Fruit fly (Drosophila melanogaster) whole organism, embryonic: ENCODE data around the gene RpL8.

ENCODE experiments used
- CG10147 ChIP-seq: fragments of 200-800 bp; sonication (Bioruptor generic); optimal IDR thresholded peaks from 2 replicates; lab custom pipeline; 2019; ENCODE audit warnings: missing biosample characterization, mild to moderate bottlenecking, missing genetic modification characterization, moderate library complexity
- CG10654 ChIP-seq: fragments of 200-800 bp; sonication (Bioruptor generic); optimal IDR thresholded peaks from 2 replicates; lab custom pipeline; 2016; ENCODE audit warnings: missing biosample characterization, missing genetic modification characterization
- CG11504 ChIP-seq: fragments of 200-800 bp; sonication (Bioruptor generic); optimal IDR thresholded peaks from 3 replicates; lab custom pipeline; 2019; ENCODE audit warnings: missing biosample characterization, mild to moderate bottlenecking, missing genetic modification characterization, moderate library complexity
- CG13296 ChIP-seq: fragments of 200-800 bp; sonication (Bioruptor generic); optimal IDR thresholded peaks from 3 replicates; lab custom pipeline; 2018; ENCODE audit warnings: missing biosample characterization, mild to moderate bottlenecking, missing genetic modification characterization
- CG15479 ChIP-seq: fragments of 200-800 bp; sonication (Bioruptor generic); optimal IDR thresholded peaks from 3 replicates; lab custom pipeline; 2019; ENCODE audit warnings: missing biosample characterization, mild to moderate bottlenecking, missing genetic modification characterization, moderate library complexity
- CG1602 ChIP-seq: fragments of 200-800 bp; sonication (Bioruptor generic); optimal IDR thresholded peaks from 3 replicates; lab custom pipeline; 2016; ENCODE audit warnings: missing biosample characterization, missing genetic modification characterization
- CG1647 ChIP-seq: fragments of 200-800 bp; sonication (Bioruptor generic); optimal IDR thresholded peaks from 3 replicates; lab custom pipeline; 2016; ENCODE audit warnings: missing biosample characterization, missing genetic modification characterization
- CG17328 ChIP-seq: fragments of 200-800 bp; sonication (Bioruptor generic); IDR thresholded peaks from 2 replicates; pipeline ENCODE4 v1.3.6; 2022; ENCODE audit warnings: missing biosample characterization, missing genetic modification characterization
- CG17568 ChIP-seq: fragments of 200-800 bp; sonication (Bioruptor generic); optimal IDR thresholded peaks from 2 replicates; lab custom pipeline; 2018; ENCODE audit warnings: missing biosample characterization, mild to moderate bottlenecking, missing genetic modification characterization, moderate library complexity
- CG1792 ChIP-seq: fragments of 200-800 bp; sonication (Bioruptor generic); optimal IDR thresholded peaks from 2 replicates; lab custom pipeline; 2016; ENCODE audit warnings: missing biosample characterization, missing genetic modification characterization
- CG2678 ChIP-seq: fragments of 200-800 bp; sonication (Bioruptor generic); optimal IDR thresholded peaks from 3 replicates; lab custom pipeline; 2019; ENCODE audit warnings: missing biosample characterization, mild to moderate bottlenecking, missing genetic modification characterization, moderate library complexity
- CG2712 ChIP-seq: fragments of 200-800 bp; optimal IDR thresholded peaks from 3 replicates; lab custom pipeline; 2019; ENCODE audit warnings: missing biosample characterization, mild to moderate bottlenecking, missing genetic modification characterization, moderate library complexity
- CG30431 ChIP-seq: fragments of 200-800 bp; sonication (Bioruptor generic); optimal IDR thresholded peaks from 2 replicates; lab custom pipeline; 2017; ENCODE audit warnings: missing biosample characterization, missing genetic modification characterization
- CG4617 ChIP-seq: fragments of 200-800 bp; sonication (Bioruptor generic); optimal IDR thresholded peaks from 3 replicates; lab custom pipeline; 2016; ENCODE audit warnings: missing biosample characterization, missing genetic modification characterization, borderline replicate concordance
- CG6654 ChIP-seq: fragments of 200-800 bp; sonication (Bioruptor generic); optimal IDR thresholded peaks from 2 replicates; lab custom pipeline; 2017; ENCODE audit warnings: missing biosample characterization, mild to moderate bottlenecking, missing genetic modification characterization
- CG6689 ChIP-seq: fragments of 200-800 bp; sonication (Bioruptor generic); IDR thresholded peaks from 2 replicates; pipeline ENCODE4 v1.3.6; 2022; ENCODE audit warnings: missing biosample characterization, missing genetic modification characterization
- CG8290 ChIP-seq, 3 experiments: fragments of 200-800 bp; sonication (Bioruptor generic); optimal IDR thresholded peaks; 2 replicates each; lab custom pipeline; 2016 to 2019; ENCODE audit warnings: missing biosample characterization in 3 of 3, missing genetic modification characterization in 3 of 3, mild to moderate bottlenecking in 2 of 3, moderate library complexity in 1 of 3
- CG8359 ChIP-seq: fragments of 200-800 bp; sonication (Bioruptor generic); optimal IDR thresholded peaks from 2 replicates; lab custom pipeline; 2017; ENCODE audit warnings: missing biosample characterization, mild to moderate bottlenecking, missing genetic modification characterization, borderline replicate concordance
- CHES-1-like ChIP-seq: fragments of 200-800 bp; sonication (Bioruptor generic); optimal IDR thresholded peaks from 2 replicates; lab custom pipeline; 2016; ENCODE audit warnings: missing biosample characterization, missing genetic modification characterization
- Deaf1 ChIP-seq: fragments of 200-800 bp; optimal IDR thresholded peaks from 3 replicates; lab custom pipeline; 2019; ENCODE audit warnings: missing biosample characterization, mild to moderate bottlenecking, missing genetic modification characterization, moderate library complexity
- HLH4C ChIP-seq: fragments of 200-800 bp; sonication (Bioruptor generic); IDR thresholded peaks from 3 replicates; pipeline ENCODE4 v1.3.6; 2022; ENCODE audit warnings: missing biosample characterization, missing genetic modification characterization; ENCODE audit not compliant: partially characterized antibody
- HLH54F ChIP-seq: fragments of 200-800 bp; sonication (Bioruptor generic); optimal IDR thresholded peaks from 3 replicates; lab custom pipeline; 2016; ENCODE audit warnings: missing biosample characterization, missing genetic modification characterization
- Hand ChIP-seq: fragments of 200-800 bp; sonication (Bioruptor generic); optimal IDR thresholded peaks from 2 replicates; lab custom pipeline; 2017; ENCODE audit warnings: mild to moderate bottlenecking, missing biosample characterization, missing genetic modification reagents, missing genetic modification characterization
- Hsf ChIP-seq: fragments of 200-800 bp; sonication (Bioruptor generic); optimal IDR thresholded peaks from 3 replicates; lab custom pipeline; 2016; ENCODE audit warnings: missing biosample characterization, missing genetic modification characterization
- Usf ChIP-seq: fragments of 200-800 bp; sonication (Bioruptor generic); optimal IDR thresholded peaks from 2 replicates; lab custom pipeline; 2017; ENCODE audit warnings: missing genotype, missing biosample characterization, missing genetic modification characterization
- YL-1 ChIP-seq: fragments of 200-800 bp; sonication (Bioruptor generic); optimal IDR thresholded peaks from 3 replicates; lab custom pipeline; 2017; ENCODE audit warnings: missing biosample characterization, mild to moderate bottlenecking, missing genetic modification characterization
- cas ChIP-seq: fragments of 200-800 bp; sonication (Bioruptor generic); IDR thresholded peaks from 2 replicates; pipeline ENCODE4 v1.3.6; 2022; ENCODE audit warnings: missing biosample characterization, missing genetic modification characterization
- croc ChIP-seq: fragments of 200-800 bp; sonication (Bioruptor generic); conservative IDR thresholded peaks from 3 replicates; pipeline ENCODE4 v1.3.6; 2022; ENCODE audit warnings: missing biosample characterization, missing genetic modification characterization
- da ChIP-seq: fragments of 200-800 bp; sonication (Bioruptor generic); optimal IDR thresholded peaks from 2 replicates; lab custom pipeline; 2016; ENCODE audit warnings: missing biosample characterization, missing genetic modification characterization
- en ChIP-seq: fragments of 200-800 bp; sonication (Bioruptor generic); optimal IDR thresholded peaks from 2 replicates; lab custom pipeline; 2016; ENCODE audit warnings: missing biosample characterization, missing genetic modification characterization
- ewg ChIP-seq: fragments of 200-800 bp; sonication (Bioruptor generic); optimal IDR thresholded peaks from 3 replicates; lab custom pipeline; 2017; ENCODE audit warnings: mild to moderate bottlenecking, missing biosample characterization, missing genetic modification reagents, missing genetic modification characterization
- exex ChIP-seq: fragments of 200-800 bp; sonication (Bioruptor generic); optimal IDR thresholded peaks from 4 replicates; lab custom pipeline; 2018; ENCODE audit warnings: missing biosample characterization, mild to moderate bottlenecking, missing genetic modification characterization, moderate library complexity
- gsb ChIP-seq: fragments of 200-800 bp; sonication (Bioruptor generic); IDR thresholded peaks from 2 replicates; pipeline ENCODE4 v1.3.6; 2022; ENCODE audit warnings: missing biosample characterization, missing genetic modification characterization
- jigr1 ChIP-seq: fragments of 200-800 bp; sonication (Bioruptor generic); IDR thresholded peaks from 3 replicates; pipeline ENCODE4 v1.3.6; 2022; ENCODE audit warnings: missing biosample characterization, missing genetic modification characterization
- kay ChIP-seq: fragments of 200-800 bp; sonication (Bioruptor generic); optimal IDR thresholded peaks from 2 replicates; lab custom pipeline; 2016; ENCODE audit warnings: missing biosample characterization, missing genetic modification characterization
- lilli ChIP-seq: fragments of 200-800 bp; sonication (Bioruptor generic); optimal IDR thresholded peaks from 3 replicates; lab custom pipeline; 2016; ENCODE audit warnings: missing biosample characterization, missing genetic modification characterization
- mam ChIP-seq: fragments of 200-800 bp; sonication (Bioruptor generic); optimal IDR thresholded peaks from 3 replicates; lab custom pipeline; 2016; ENCODE audit warnings: missing biosample characterization, missing genetic modification characterization
- nom ChIP-seq: fragments of 200-800 bp; sonication (Bioruptor generic); optimal IDR thresholded peaks from 2 replicates; lab custom pipeline; 2017; ENCODE audit warnings: missing biosample characterization, missing genetic modification characterization, mild to moderate bottlenecking, moderate library complexity, missing genetic modification reagents
- peb ChIP-seq: fragments of 200-800 bp; sonication (Bioruptor generic); IDR thresholded peaks from 2 replicates; pipeline ENCODE4 v1.3.6; 2022; ENCODE audit warnings: missing biosample characterization, missing genetic modification characterization
- phol ChIP-seq: fragments of 200-800 bp; sonication (Bioruptor generic); optimal IDR thresholded peaks from 3 replicates; lab custom pipeline; 2018; ENCODE audit warnings: missing biosample characterization, mild to moderate bottlenecking, missing genetic modification characterization, moderate library complexity
- sens-2 ChIP-seq: fragments of 200-800 bp; sonication (Bioruptor generic); IDR thresholded peaks from 2 replicates; pipeline ENCODE4 v1.3.6; 2022; ENCODE audit warnings: missing biosample characterization, missing genetic modification characterization
- seq ChIP-seq: fragments of 200-800 bp; sonication (Bioruptor generic); IDR thresholded peaks from 2 replicates; pipeline ENCODE4 v1.3.6; 2022; ENCODE audit warnings: missing biosample characterization, missing genetic modification characterization
- tio ChIP-seq: fragments of 200-800 bp; sonication (Bioruptor generic); optimal IDR thresholded peaks from 2 replicates; lab custom pipeline; 2017; ENCODE audit warnings: missing biosample characterization, missing genetic modification characterization, inconsistent platforms
- toy ChIP-seq: fragments of 200-800 bp; sonication (Bioruptor generic); IDR thresholded peaks from 2 replicates; pipeline ENCODE4 v1.3.6; 2022; ENCODE audit warnings: missing biosample characterization, missing genetic modification characterization
- vfl ChIP-seq: fragments of 200-800 bp; sonication (Bioruptor generic); optimal IDR thresholded peaks from 2 replicates; lab custom pipeline; 2016; ENCODE audit warnings: missing biosample characterization, missing genetic modification characterization
- wdn ChIP-seq: fragments of 200-800 bp; sonication (Bioruptor generic); IDR thresholded peaks from 2 replicates; pipeline ENCODE4 v1.3.6; 2022; ENCODE audit warnings: missing biosample characterization, missing genetic modification characterization

Gene RpL8

DNA sequence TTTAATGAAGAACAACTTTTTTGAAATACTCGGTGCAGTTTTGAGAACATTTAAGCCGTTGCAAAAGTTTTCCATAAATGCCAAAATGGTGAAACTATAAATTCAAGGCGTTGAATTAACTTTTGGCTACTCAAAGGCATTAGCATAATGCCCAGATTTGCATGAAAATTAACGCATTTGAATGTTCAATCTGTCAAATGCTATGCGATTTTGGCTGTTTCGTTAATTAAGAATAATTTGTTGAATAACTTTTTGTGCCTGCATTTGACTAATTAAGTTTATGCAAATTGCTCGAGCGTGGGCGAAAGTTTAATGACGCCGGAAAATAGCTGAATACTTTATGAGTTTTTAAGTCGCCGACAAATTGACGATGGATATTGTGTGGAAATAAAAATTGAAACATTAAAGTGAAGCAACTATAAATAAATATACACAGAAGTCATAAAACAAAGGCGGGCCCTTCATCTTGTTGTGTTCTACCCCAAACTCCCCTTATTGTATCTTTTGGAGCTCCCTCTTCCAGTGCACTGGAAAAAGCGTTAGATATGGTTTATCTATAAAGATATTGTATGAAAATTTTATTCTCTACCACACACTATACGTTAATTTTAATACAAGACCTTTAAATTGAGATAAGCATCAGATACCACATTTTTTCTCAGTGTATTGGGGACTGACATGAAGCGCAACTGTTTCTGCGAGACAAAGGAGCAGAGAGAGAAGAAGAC, 35.0 kb upstream of the RpL8 start (continued):
- no peak for TF ChIP-seq gsb (GFP tag; lab: Robert Waterston, UW)
- TF ChIP-seq tio (GFP tag; lab: Kevin White, UChicago), result peak; percentile 61
- TF ChIP-seq CG1792 (GFP tag; lab: Kevin White, UChicago), result peak; percentile 38
- peak; percentile 87 for TF ChIP-seq CG2712
- TF ChIP-seq CG10654, result peak; percentile 59
- TF ChIP-seq HLH4C, result no peak
- peak; percentile 41; the same call in 1 of the 2 replicates for TF ChIP-seq wdn (GFP tag; lab: Robert Waterston, UW)
- TF ChIP-seq cas (GFP tag; lab: Robert Waterston, UW), result no peak
- TF ChIP-seq peb, result 0 out of 2 replicates have a peak, but pooled peaks have one; percentile 37

DNA sequence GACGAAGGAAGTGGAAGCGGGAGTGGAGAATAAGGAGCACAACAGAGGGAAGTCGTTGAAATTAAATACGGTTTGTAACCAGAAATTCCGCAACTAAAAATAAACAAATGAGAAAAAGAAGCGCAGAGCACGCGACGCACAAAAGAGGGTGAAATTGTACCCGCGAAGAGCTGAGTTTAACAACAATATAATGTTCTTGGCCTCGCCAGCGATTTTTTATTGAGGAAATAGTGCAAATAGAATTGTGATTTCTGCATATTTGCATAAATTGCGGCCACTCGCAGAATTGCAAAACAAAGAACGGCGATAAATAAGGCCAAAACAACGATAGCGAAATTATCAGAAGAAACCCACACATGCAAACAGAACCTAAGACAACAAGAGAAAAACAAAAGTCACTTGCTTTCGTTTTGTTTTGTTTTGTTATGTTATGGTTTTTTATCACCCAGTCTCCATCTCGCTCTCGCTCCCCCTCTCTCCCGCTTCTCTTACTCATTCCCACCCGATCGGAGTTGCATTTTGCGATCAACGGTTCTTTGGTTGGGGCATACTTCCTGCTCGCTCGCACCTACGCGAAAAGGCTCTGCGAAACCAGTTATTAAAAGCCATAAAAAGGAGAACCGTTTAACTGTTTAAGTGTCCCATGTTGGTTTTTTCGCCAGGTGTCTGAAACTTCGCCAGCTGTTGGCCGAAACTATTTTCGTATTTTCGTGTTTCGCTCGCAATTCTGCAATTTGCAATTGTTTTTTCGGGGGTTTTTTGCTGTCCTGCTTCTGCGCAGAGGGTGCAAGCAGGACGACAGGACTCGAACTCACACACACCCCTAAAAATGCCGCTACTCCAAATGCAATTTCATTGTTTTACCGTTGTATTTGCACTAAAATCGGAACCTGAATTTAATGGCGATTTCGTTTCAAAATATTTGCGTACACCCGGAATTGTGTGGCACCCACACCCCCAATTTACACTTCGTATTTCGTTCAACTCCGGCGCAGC, 34.1 kb upstream of the RpL8 start:
- TF ChIP-seq sens-2 (GFP tag; lab: Robert Waterston, UW), result 0 out of 2 replicates have a peak, but pooled peaks have one; percentile 0
- no peak for TF ChIP-seq CG8359 (GFP tag; lab: Kevin White, UChicago)
- TF ChIP-seq CG11504 (tag; lab: Kevin White, UChicago), result no peak
- TF ChIP-seq CG17568 (GFP tag; lab: Kevin White, UChicago), result no peak
- TF ChIP-seq en, result no peak
- TF ChIP-seq CG1647, result no peak
- TF ChIP-seq HLH54F, result no peak
- no peak for TF ChIP-seq CG17328 (GFP tag; lab: Robert Waterston, UW)
- TF ChIP-seq CG15479 (GFP tag; lab: Kevin White, UChicago), result peak; percentile 24
- no peak for TF ChIP-seq CG1602 (GFP tag; lab: Kevin White, UChicago)
- TF ChIP-seq CG30431 (GFP tag; lab: Kevin White, UChicago), result no peak
- TF ChIP-seq Hand (GFP tag; lab: Kevin White, UChicago), result no peak
- TF ChIP-seq exex, result no peak
- no peak for TF ChIP-seq Usf (GFP tag; lab: Kevin White, UChicago)
- no peak for TF ChIP-seq CG2678 (tag; lab: Kevin White, UChicago)
- TF ChIP-seq CG10147 (GFP tag; lab: Kevin White, UChicago), result no peak
- TF ChIP-seq da (GFP tag; lab: Kevin White, UChicago), result no peak
- no peak for TF ChIP-seq CG6689
- TF ChIP-seq YL-1 (GFP tag; lab: Kevin White, UChicago), result no peak
- no peak for TF ChIP-seq CG13296 (GFP tag; lab: Kevin White, UChicago)
- peak; percentile 0 for TF ChIP-seq Deaf1 (tag; lab: Kevin White, UChicago)
- TF ChIP-seq Hsf (GFP tag; lab: Kevin White, UChicago), result no peak
- TF ChIP-seq kay (GFP tag; lab: Kevin White, UChicago), result no peak
- TF ChIP-seq croc (GFP tag; lab: Robert Waterston, UW), result no peak
- TF ChIP-seq mam, result no peak
- TF ChIP-seq toy (GFP tag; lab: Robert Waterston, UW), result no peak
- TF ChIP-seq CHES-1-like (GFP tag; lab: Kevin White, UChicago), result no peak
- peak; percentile 66 for TF ChIP-seq ewg
- TF ChIP-seq jigr1, result no peak
- no peak for TF ChIP-seq CG8290 (GFP tag; optimal IDR thresholded peaks at IDR 0.05; lab: Kevin White, UChicago)
- no peak for TF ChIP-seq CG8290 (tag; optimal IDR thresholded peaks at IDR 0.05; lab: Kevin White, UChicago)
- no peak for TF ChIP-seq phol (tag; lab: Kevin White, UChicago)
- no peak for TF ChIP-seq lilli
- no peak for TF ChIP-seq CG4617
- peak; percentile 94 for TF ChIP-seq nom (GFP tag; lab: Kevin White, UChicago)
- no peak for TF ChIP-seq CG6654 (GFP tag; lab: Kevin White, UChicago)
- no peak for TF ChIP-seq vfl (GFP tag; lab: Kevin White, UChicago)
- TF ChIP-seq seq, result peak; percentile 37; the same call in 1 of the 2 replicates
